Worm (Caenorhabditis elegans) whole organism, L1 larva: ENCODE measurements around the gene C06G1.1.

Experiments used
- ama-1 ChIP-seq: fragments of 150-350 bp; optimal IDR thresholded peaks from 2 replicates; lab custom pipeline; 2014
- fkh-10 ChIP-seq: sonication (generic microtip); optimal IDR thresholded peaks from 2 replicates; lab custom pipeline; 2017; ENCODE audit warnings: missing biosample characterization, missing genetic modification reagents, missing genetic modification characterization
- snpc-4 ChIP-seq: fragments of 150-350 bp; optimal IDR thresholded peaks from 2 replicates; lab custom pipeline; 2014; ENCODE audit warnings: missing biosample characterization, missing genetic modification characterization

DNA sequence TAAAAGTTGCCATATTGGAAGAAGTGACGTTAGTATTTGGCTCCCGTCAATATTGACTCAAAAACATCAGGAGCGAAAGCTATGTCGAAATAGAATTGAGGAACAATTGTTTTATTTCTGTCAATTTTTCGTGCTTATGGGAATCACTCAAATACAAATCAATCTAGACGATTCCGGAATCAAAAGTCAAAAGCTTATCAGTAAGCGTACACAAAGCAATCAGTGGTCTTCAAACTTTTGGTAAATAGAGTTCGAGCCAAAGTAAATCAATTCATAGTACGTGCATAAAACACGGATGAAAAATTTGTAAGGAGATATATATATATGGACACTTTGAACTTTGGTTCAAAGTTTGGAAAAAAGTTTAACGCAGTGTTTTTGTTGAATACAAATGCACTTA is 44.9 kb downstream of the C06G1.1 start:
- TF ChIP-seq fkh-10 (GFP tag; lab: Kevin White, UChicago), result no peak
- TF ChIP-seq snpc-4 (tag; lab: Kevin White, UChicago), result no peak
- no peak for TF ChIP-seq ama-1 (lab: Kevin White, UChicago)
